Worm (Caenorhabditis elegans) whole organism, L2 larva: ENCODE measurements around the gene spl-1.
"Not testable (repeated sequence)": the region's sequence is repeated elsewhere in the genome, so short reads cannot be mapped to it uniquely, and the experiment has no call there.

Source experiments
- C34F6.9 ChIP-seq: fragments of 150-350 bp; optimal IDR thresholded peaks from 2 replicates; lab custom pipeline; 2014; ENCODE audit warnings: missing biosample characterization, missing genetic modification characterization
- F13H6.1 ChIP-seq: sonication (generic microtip); optimal IDR thresholded peaks from 2 replicates; lab custom pipeline; 2016; ENCODE audit warnings: missing genetic modification characterization, missing compliant biosample characterization
- Y55F3AM.14 ChIP-seq: fragments of 200-800 bp; sonication (Bioruptor generic); optimal IDR thresholded peaks from 2 replicates; lab custom pipeline; 2018; ENCODE audit warnings: mild to moderate bottlenecking, missing genetic modification characterization, missing compliant biosample characterization
- ZK546.5 ChIP-seq: sonication (generic microtip); optimal IDR thresholded peaks from 2 replicates; lab custom pipeline; 2017; ENCODE audit warnings: missing biosample characterization, missing genetic modification characterization
- alr-1 ChIP-seq: fragments of 150-350 bp; optimal IDR thresholded peaks from 2 replicates; lab custom pipeline; 2014; ENCODE audit warnings: missing biosample characterization, missing genetic modification characterization
- aly-2 ChIP-seq: fragments of 150-350 bp; optimal IDR thresholded peaks from 2 replicates; lab custom pipeline; 2014; ENCODE audit warnings: missing biosample characterization, missing genetic modification characterization
- ama-1 ChIP-seq: fragments of 150-350 bp; optimal IDR thresholded peaks from 2 replicates; lab custom pipeline; 2018; ENCODE audit warnings: inconsistent platforms
- blmp-1 ChIP-seq: sonication (generic microtip); optimal IDR thresholded peaks from 2 replicates; lab custom pipeline; 2017; ENCODE audit warnings: missing genetic modification characterization, mild to moderate bottlenecking, missing compliant biosample characterization, antibody characterized with exemption, moderate library complexity; ENCODE audit not compliant: insufficient read depth
- ceh-82 ChIP-seq: fragments of 150-350 bp; optimal IDR thresholded peaks from 2 replicates; lab custom pipeline; 2014; ENCODE audit warnings: missing biosample characterization, missing genetic modification characterization
- crh-2 ChIP-seq: sonication (generic microtip); optimal IDR thresholded peaks from 2 replicates; lab custom pipeline; 2017; ENCODE audit warnings: missing biosample characterization, missing genetic modification characterization
- egl-27 ChIP-seq: sonication (generic microtip); optimal IDR thresholded peaks from 3 replicates; lab custom pipeline; 2017; ENCODE audit warnings: missing biosample characterization, missing genetic modification reagents, missing genetic modification characterization
- elt-1 ChIP-seq: fragments of 150-350 bp; optimal IDR thresholded peaks from 2 replicates; lab custom pipeline; 2014; ENCODE audit warnings: missing biosample characterization, missing genetic modification characterization
- elt-3 ChIP-seq: sonication (generic microtip); optimal IDR thresholded peaks from 2 replicates; lab custom pipeline; 2017; ENCODE audit warnings: missing biosample characterization, missing genetic modification characterization
- fos-1 ChIP-seq: fragments of 150-350 bp; optimal IDR thresholded peaks from 2 replicates; lab custom pipeline; 2014; ENCODE audit warnings: missing biosample characterization, missing genetic modification characterization
- gmeb-1 ChIP-seq: fragments of 150-350 bp; optimal IDR thresholded peaks from 2 replicates; lab custom pipeline; 2014; ENCODE audit warnings: missing biosample characterization, missing genetic modification characterization
- lin-11 ChIP-seq: fragments of 150-350 bp; sonication (generic microtip); optimal IDR thresholded peaks from 2 replicates; lab custom pipeline; 2014; ENCODE audit warnings: missing biosample characterization, missing genetic modification characterization, inconsistent platforms, mixed read lengths
- lin-13 ChIP-seq: fragments of 150-350 bp; optimal IDR thresholded peaks from 2 replicates; lab custom pipeline; 2014; ENCODE audit warnings: missing biosample characterization, missing genetic modification reagents, missing genetic modification characterization
- lin-39 ChIP-seq: fragments of 150-350 bp; optimal IDR thresholded peaks from 2 replicates; lab custom pipeline; 2014; ENCODE audit warnings: missing biosample characterization, missing genetic modification reagents, missing genetic modification characterization
- lsy-2 ChIP-seq, 2 experiments: fragments of 150-350 bp in 1 of 2; sonication (generic microtip) in 1 of 2; optimal IDR thresholded peaks; 2 replicates each; lab custom pipeline; 2014 to 2017; ENCODE audit warnings: missing biosample characterization in 2 of 2, missing genetic modification characterization in 2 of 2
- mab-5 ChIP-seq: fragments of 150-350 bp; optimal IDR thresholded peaks from 2 replicates; lab custom pipeline; 2014; ENCODE audit warnings: missing biosample characterization, missing genetic modification characterization
- mbf-1 ChIP-seq: sonication (generic microtip); optimal IDR thresholded peaks from 2 replicates; lab custom pipeline; 2017; ENCODE audit warnings: missing biosample characterization, missing genetic modification characterization
- mdl-1 ChIP-seq, 2 experiments: fragments of 150-350 bp in 1 of 2; sonication (generic microtip) in 1 of 2; optimal IDR thresholded peaks; 2 replicates each; lab custom pipeline; 2017; ENCODE audit warnings: missing biosample characterization in 2 of 2, missing genetic modification characterization in 2 of 2
- nhr-10 ChIP-seq: sonication (generic microtip); optimal IDR thresholded peaks from 2 replicates; lab custom pipeline; 2017; ENCODE audit warnings: missing biosample characterization, missing genetic modification characterization
- nhr-11 ChIP-seq: fragments of 150-350 bp; optimal IDR thresholded peaks from 2 replicates; lab custom pipeline; 2014; ENCODE audit warnings: missing biosample characterization, missing genetic modification characterization
- nhr-129 ChIP-seq: fragments of 150-350 bp; optimal IDR thresholded peaks from 2 replicates; lab custom pipeline; 2014; ENCODE audit warnings: missing biosample characterization, missing genetic modification characterization
- nhr-237 ChIP-seq: fragments of 150-350 bp; optimal IDR thresholded peaks from 2 replicates; lab custom pipeline; 2014; ENCODE audit warnings: missing biosample characterization, missing genetic modification characterization
- nhr-6 ChIP-seq: fragments of 150-350 bp; optimal IDR thresholded peaks from 2 replicates; lab custom pipeline; 2014; ENCODE audit warnings: missing biosample characterization, missing genetic modification characterization
- nhr-77 ChIP-seq: fragments of 150-350 bp; optimal IDR thresholded peaks from 2 replicates; lab custom pipeline; 2014; ENCODE audit warnings: missing biosample characterization, missing genetic modification characterization
- sem-4 ChIP-seq: fragments of 150-350 bp; optimal IDR thresholded peaks from 2 replicates; lab custom pipeline; 2014; ENCODE audit warnings: missing biosample characterization, missing genetic modification reagents, missing genetic modification characterization
- sma-3 ChIP-seq: sonication (generic microtip); optimal IDR thresholded peaks from 2 replicates; lab custom pipeline; 2016; ENCODE audit warnings: missing genetic modification reagents, missing genetic modification characterization, missing compliant biosample characterization
- sma-9 ChIP-seq, 2 experiments: fragments of 150-350 bp in 1 of 2; sonication (generic microtip) in 1 of 2; optimal IDR thresholded peaks; 2 replicates each; lab custom pipeline; 2014 to 2016; ENCODE audit warnings: missing genetic modification characterization in 2 of 2, mild to moderate bottlenecking in 1 of 2, missing biosample characterization in 1 of 2, missing compliant biosample characterization in 1 of 2, missing genetic modification reagents in 1 of 2, moderate library complexity in 1 of 2
- snpc-4 ChIP-seq: fragments of 150-350 bp; optimal IDR thresholded peaks from 2 replicates; lab custom pipeline; 2014; ENCODE audit warnings: missing biosample characterization, missing genetic modification characterization
- unc-39 ChIP-seq: fragments of 150-350 bp; optimal IDR thresholded peaks from 2 replicates; lab custom pipeline; 2014; ENCODE audit warnings: missing biosample characterization, missing genetic modification characterization
- unc-55 ChIP-seq: fragments of 150-350 bp; sonication (generic microtip); optimal IDR thresholded peaks from 3 replicates; lab custom pipeline; 2014; ENCODE audit warnings: missing biosample characterization, missing genetic modification reagents, missing genetic modification characterization
- unc-62 ChIP-seq: fragments of 150-350 bp; optimal IDR thresholded peaks from 2 replicates; lab custom pipeline; 2014; ENCODE audit warnings: missing biosample characterization, missing genetic modification reagents, missing genetic modification characterization
- zag-1 ChIP-seq: fragments of 150-350 bp; optimal IDR thresholded peaks from 2 replicates; lab custom pipeline; 2014; ENCODE audit warnings: missing biosample characterization, missing genetic modification characterization
- ztf-1 ChIP-seq: fragments of 200-800 bp; sonication (Bioruptor generic); conservative IDR thresholded peaks from 2 replicates; pipeline ENCODE4 v1.3.6; 2022; ENCODE audit warnings: missing genetic modification characterization, missing compliant biosample characterization
- ztf-11 ChIP-seq: sonication (generic microtip); optimal IDR thresholded peaks from 2 replicates; lab custom pipeline; 2017; ENCODE audit warnings: missing biosample characterization, missing genetic modification characterization
- ztf-4 ChIP-seq: fragments of 150-350 bp; optimal IDR thresholded peaks from 2 replicates; lab custom pipeline; 2014; ENCODE audit warnings: missing biosample characterization, missing genetic modification characterization

Gene spl-1

DNA sequence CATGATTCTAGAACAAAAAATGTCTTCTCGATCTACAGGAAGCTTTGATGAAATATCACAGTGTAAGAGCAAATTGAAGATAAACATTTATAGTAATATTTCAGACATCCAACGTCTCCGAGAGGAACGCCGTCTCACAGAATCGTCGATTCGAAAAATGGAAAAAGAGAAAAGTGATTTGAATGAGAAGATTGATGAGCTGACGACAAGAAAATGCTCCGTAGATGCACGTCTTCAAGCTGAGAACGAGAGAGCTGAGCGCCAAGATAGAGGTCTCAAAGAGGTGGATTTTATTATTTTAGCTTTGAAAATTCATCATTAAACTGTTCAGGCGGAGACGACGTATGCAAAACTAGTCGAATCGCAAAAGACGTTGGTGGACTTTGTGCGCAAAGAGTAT, 5.1 kb upstream of the spl-1 start, which contains the start of gene ssna-1:
ssna-1 (plus strand) TSS at position 12 of the 400 bp plus-strand sequence.
- TF ChIP-seq Y55F3AM.14 (GFP tag; lab: Kevin White, UChicago) (no peak), aly-2 (tag; lab: Kevin White, UChicago) (no peak), blmp-1 (tag; lab: Kevin White, UChicago) (no peak), zag-1 (tag; lab: Kevin White, UChicago) (no peak), ceh-82 (no peak), nhr-129 (tag; lab: Kevin White, UChicago) (no peak), F13H6.1 (tag; lab: Kevin White, UChicago) (no peak), ztf-1 (GFP tag; lab: Robert Waterston, UW) (no peak), lin-11 (tag; lab: Kevin White, UChicago) (no peak)
- TF ChIP-seq, all 48 proteins: peak for 0

DNA sequence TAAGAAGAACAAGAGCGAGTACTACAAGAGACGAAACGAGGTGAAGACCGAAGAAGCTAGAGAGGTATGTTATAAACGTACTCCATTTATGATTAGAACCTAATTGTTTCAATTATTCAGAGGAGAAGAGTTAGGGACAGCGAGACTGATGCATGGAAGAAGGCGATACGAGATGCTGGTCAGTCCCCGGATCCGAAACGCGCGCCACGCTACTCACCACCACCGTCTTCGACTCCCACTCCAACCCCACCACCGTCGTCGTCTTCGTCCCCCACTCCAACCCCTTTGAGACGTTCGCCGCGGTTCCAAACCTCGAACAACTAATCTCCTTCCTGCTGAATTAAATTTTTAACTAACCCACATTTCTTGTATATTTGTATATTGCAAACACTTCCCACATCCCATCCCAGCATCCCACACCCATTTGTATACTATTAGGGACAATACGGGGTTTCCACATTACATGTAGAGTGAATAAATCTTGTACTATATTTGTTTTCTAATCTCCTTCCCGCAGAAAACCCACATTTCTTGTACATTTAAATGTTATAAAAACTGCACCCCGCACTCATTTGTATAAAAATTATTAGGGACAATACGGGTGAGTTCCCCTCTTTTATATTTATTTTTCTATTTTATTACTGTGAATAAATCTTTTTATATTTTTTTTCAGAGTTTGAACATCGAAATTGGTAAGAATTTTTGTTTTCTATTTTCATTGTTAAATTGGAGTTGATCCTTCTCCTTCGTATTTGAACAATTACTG, 4.5 kb upstream of the spl-1 start:
- TF ChIP-seq sma-9 (GFP tag; optimal IDR thresholded peaks at IDR 0.05; lab: Kevin White, UChicago) (no peak), sma-9 (tag; optimal IDR thresholded peaks at IDR 0.05; lab: Kevin White, UChicago) (no peak), elt-1 (tag; lab: Kevin White, UChicago) (no peak), snpc-4 (no peak), nhr-11 (tag; lab: Kevin White, UChicago) (no peak), unc-39 (tag; lab: Kevin White, UChicago) (no peak), Y55F3AM.14 (GFP tag; lab: Kevin White, UChicago) (no peak), nhr-10 (tag; lab: Kevin White, UChicago) (no peak), ztf-11 (tag; lab: Kevin White, UChicago) (no peak), lin-13 (no peak), lsy-2 (tag; optimal IDR thresholded peaks at IDR 0.05; lab: Kevin White, UChicago) (no peak), mbf-1 (tag; lab: Kevin White, UChicago) (no peak), nhr-129 (tag; lab: Kevin White, UChicago) (no peak), F13H6.1 (tag; lab: Kevin White, UChicago) (no peak), ztf-4 (no peak), ztf-1 (GFP tag; lab: Robert Waterston, UW) (no peak), ZK546.5 (tag; lab: Kevin White, UChicago) (no peak)

- TF ChIP-seq nhr-10 (tag; lab: Kevin White, UChicago) = no peak
- TF ChIP-seq nhr-6 (tag; lab: Kevin White, UChicago) = no peak
- no peak for TF ChIP-seq egl-27 (tag; lab: Kevin White, UChicago)
- TF ChIP-seq Y55F3AM.14 (GFP tag; lab: Kevin White, UChicago) = no peak
- no peak for TF ChIP-seq unc-62
- TF ChIP-seq nhr-11 (tag; lab: Kevin White, UChicago) = no peak
- no peak for TF ChIP-seq lin-11 (tag; lab: Kevin White, UChicago)
- no peak for TF ChIP-seq elt-1 (tag; lab: Kevin White, UChicago)
- no peak for TF ChIP-seq ama-1 (lab: Kevin White, UChicago)
- no peak for TF ChIP-seq blmp-1 (tag; lab: Kevin White, UChicago)
- no peak for TF ChIP-seq elt-3 (tag; lab: Kevin White, UChicago)
- TF ChIP-seq aly-2 (tag; lab: Kevin White, UChicago) = no peak
- TF ChIP-seq sma-9 (GFP tag; optimal IDR thresholded peaks at IDR 0.05; lab: Kevin White, UChicago) = no peak
- no peak for TF ChIP-seq sma-9 (tag; optimal IDR thresholded peaks at IDR 0.05; lab: Kevin White, UChicago)
- TF ChIP-seq ztf-1 (GFP tag; lab: Robert Waterston, UW) = no peak
- no peak for TF ChIP-seq lin-39 (tag; lab: Kevin White, UChicago)
- TF ChIP-seq fos-1 (tag; lab: Kevin White, UChicago) = no peak
- TF ChIP-seq nhr-237 = no peak
- TF ChIP-seq alr-1 (tag; lab: Kevin White, UChicago) = no peak
Measured at ce11 chrIV:386576-386975, 3.6 kb upstream of the spl-1 start, which contains the start of gene T07A9.14. Gene T07A9.14 (plus strand): TSS chrIV:386699.

- TF ChIP-seq sma-9 (GFP tag; optimal IDR thresholded peaks at IDR 0.05; lab: Kevin White, UChicago) (peak; percentile 86), lin-11 (tag; lab: Kevin White, UChicago) (peak; percentile 60), C34F6.9 (tag; lab: Kevin White, UChicago) (peak; percentile 88), ZK546.5 (tag; lab: Kevin White, UChicago) (peak; percentile 65), nhr-77 (tag; lab: Kevin White, UChicago) (peak; percentile 28), lin-13 (peak; percentile 93), fos-1 (tag; lab: Kevin White, UChicago) (peak; percentile 76), Y55F3AM.14 (GFP tag; lab: Kevin White, UChicago) (peak; percentile 83), nhr-129 (tag; lab: Kevin White, UChicago) (peak; percentile 95), zag-1 (tag; lab: Kevin White, UChicago) (peak; percentile 53), nhr-6 (tag; lab: Kevin White, UChicago) (peak; percentile 80), sma-3 (peak; percentile 97), ceh-82 (peak; percentile 51), snpc-4 (peak; percentile 64), sem-4 (tag; lab: Kevin White, UChicago) (peak; percentile 80), unc-55 (GFP tag; lab: Kevin White, UChicago) (peak; percentile 97), gmeb-1 (tag; lab: Kevin White, UChicago) (peak; percentile 80), ama-1 (lab: Kevin White, UChicago) (peak; percentile 15), ztf-4 (peak; percentile 64), crh-2 (tag; lab: Kevin White, UChicago) (peak; percentile 93), mdl-1 (tag; optimal IDR thresholded peaks at IDR 0.05; lab: Kevin White, UChicago) (peak; percentile 0 to 38), mab-5 (peak; percentile 87)
- not testable (repeated sequence) for TF ChIP-seq sma-9 (tag; optimal IDR thresholded peaks at IDR 0.05; lab: Kevin White, UChicago)
Measured at ce11 chrIV:385150-385937, 2.4 kb upstream of the spl-1 start, which contains the start of gene rps-24. Gene rps-24 (plus strand): TSS chrIV:385887.
